Worm (Caenorhabditis elegans) whole organism, young adult: Measurements from ENCODE around the gene ZK1127.3.
A peak's percentile ranks its signal among the peaks of the same experiment; 100 is the strongest.
"Not testable (repeated sequence)": the region's sequence is repeated elsewhere in the genome, so short reads cannot be mapped to it uniquely, and the experiment has no call there.

ENCODE experiments used
- B0336.3 ChIP-seq: fragments of 200-800 bp; sonication (Bioruptor generic); IDR thresholded peaks from 2 replicates; pipeline ENCODE4 v1.3.6; 2022; ENCODE audit warnings: missing genetic modification characterization, missing compliant biosample characterization
- C06A6.2 ChIP-seq: fragments of 200-800 bp; sonication (Bioruptor generic); conservative IDR thresholded peaks from 2 replicates; pipeline ENCODE4 v1.3.6; 2022; ENCODE audit warnings: missing genetic modification characterization, missing compliant biosample characterization
- C17E4.6 ChIP-seq: fragments of 200-800 bp; sonication (Bioruptor generic); IDR thresholded peaks from 2 replicates; pipeline ENCODE4 v1.3.6; 2022; ENCODE audit warnings: missing genetic modification reagents, missing genetic modification characterization, missing compliant biosample characterization
- F23B12.7 ChIP-seq: sonication (generic microtip); optimal IDR thresholded peaks from 2 replicates; lab custom pipeline; 2017; ENCODE audit warnings: missing genetic modification characterization, mild to moderate bottlenecking, missing compliant biosample characterization, antibody characterized with exemption, moderate library complexity; ENCODE audit not compliant: insufficient read depth
- F57A8.1 ChIP-seq: fragments of 200-800 bp; sonication (Bioruptor generic); optimal IDR thresholded peaks from 2 replicates; lab custom pipeline; 2018; ENCODE audit warnings: mild to moderate bottlenecking, missing genetic modification characterization, moderate library complexity, missing compliant biosample characterization
- F57C9.4 ChIP-seq: sonication (generic microtip); optimal IDR thresholded peaks from 2 replicates; lab custom pipeline; 2017; ENCODE audit warnings: mild to moderate bottlenecking, missing genetic modification characterization, missing compliant biosample characterization
- Y53F4B.3 ChIP-seq: fragments of 200-800 bp; sonication (Bioruptor generic); IDR thresholded peaks from 2 replicates; pipeline ENCODE4 v1.3.6; 2022; ENCODE audit warnings: missing genetic modification reagents, missing genetic modification characterization, missing compliant biosample characterization
- ama-1 ChIP-seq, 3 experiments: fragments of 150-350 bp in 1 of 3; sonication (generic microtip) in 2 of 3; optimal IDR thresholded peaks; 2 replicates each; lab custom pipeline; 2014 to 2018; ENCODE audit warnings: missing biosample characterization in 2 of 3, missing genetic modification characterization in 2 of 3, missing genetic modification reagents in 2 of 3
- aptf-2 ChIP-seq: fragments of 200-800 bp; sonication (Bioruptor generic); conservative IDR thresholded peaks from 2 replicates; pipeline ENCODE4 v1.3.6; 2022; ENCODE audit warnings: missing genetic modification reagents, missing genetic modification characterization, missing compliant biosample characterization
- athp-1 ChIP-seq: sonication (generic microtip); optimal IDR thresholded peaks from 2 replicates; lab custom pipeline; 2017; ENCODE audit warnings: mild to moderate bottlenecking, missing genetic modification characterization, missing compliant biosample characterization
- cebp-2 ChIP-seq: fragments of 200-800 bp; sonication (Bioruptor generic); IDR thresholded peaks from 2 replicates; pipeline ENCODE4 v1.3.6; 2022; ENCODE audit warnings: missing genetic modification characterization, missing compliant biosample characterization
- ceh-100 ChIP-seq: fragments of 200-800 bp; sonication (Bioruptor generic); IDR thresholded peaks from 2 replicates; pipeline ENCODE4 v1.3.6; 2022; ENCODE audit warnings: missing genetic modification reagents, missing genetic modification characterization, missing compliant biosample characterization
- die-1 ChIP-seq: sonication (generic microtip); optimal IDR thresholded peaks from 2 replicates; lab custom pipeline; 2016; ENCODE audit warnings: missing genotype, mild to moderate bottlenecking, missing genetic modification characterization, missing compliant biosample characterization
- efl-1 ChIP-seq: fragments of 150-350 bp; optimal IDR thresholded peaks from 2 replicates; lab custom pipeline; 2014; ENCODE audit warnings: missing biosample characterization, missing genetic modification reagents, missing genetic modification characterization
- egl-44 ChIP-seq: fragments of 200-800 bp; sonication (Bioruptor generic); IDR thresholded peaks from 2 replicates; pipeline ENCODE4 v1.3.6; 2022; ENCODE audit warnings: missing genetic modification reagents, missing genetic modification characterization, missing compliant biosample characterization
- hmg-1.2 ChIP-seq: fragments of 200-800 bp; sonication (Bioruptor generic); IDR thresholded peaks from 2 replicates; pipeline ENCODE4 v1.3.6; 2022; ENCODE audit warnings: missing genetic modification reagents, missing genetic modification characterization, missing compliant biosample characterization
- lin-54 ChIP-seq: fragments of 200-800 bp; sonication (Bioruptor generic); optimal IDR thresholded peaks from 2 replicates; lab custom pipeline; 2018; ENCODE audit warnings: mild to moderate bottlenecking, missing genetic modification characterization, missing compliant biosample characterization
- lsl-1 ChIP-seq: fragments of 200-800 bp; sonication (Bioruptor generic); optimal IDR thresholded peaks from 2 replicates; lab custom pipeline; 2018; ENCODE audit warnings: mild to moderate bottlenecking, missing genetic modification characterization, moderate library complexity, missing compliant biosample characterization
- madf-10 ChIP-seq: sonication (generic microtip); optimal IDR thresholded peaks from 2 replicates; lab custom pipeline; 2016; ENCODE audit warnings: mild to moderate bottlenecking, missing genetic modification characterization, missing compliant biosample characterization
- madf-6 ChIP-seq: fragments of 200-800 bp; sonication (Bioruptor generic); IDR thresholded peaks from 2 replicates; pipeline ENCODE4 v1.3.6; 2022; ENCODE audit warnings: missing genetic modification reagents, missing genetic modification characterization, missing compliant biosample characterization
- madf-8 ChIP-seq: fragments of 200-800 bp; sonication (Bioruptor generic); conservative IDR thresholded peaks from 2 replicates; pipeline ENCODE4 v1.3.6; 2022; ENCODE audit warnings: missing genetic modification reagents, missing genetic modification characterization, missing compliant biosample characterization
- mes-4 ChIP-seq: sonication (generic microtip); optimal IDR thresholded peaks from 2 replicates; lab custom pipeline; 2016; ENCODE audit warnings: missing genotype, missing genetic modification characterization, missing compliant biosample characterization
- nfyb-1 ChIP-seq: fragments of 200-800 bp; sonication (Bioruptor generic); IDR thresholded peaks from 2 replicates; pipeline ENCODE4 v1.3.6; 2022; ENCODE audit warnings: missing genetic modification reagents, missing genetic modification characterization, missing compliant biosample characterization
- nhr-90 ChIP-seq: sonication (generic microtip); optimal IDR thresholded peaks from 2 replicates; lab custom pipeline; 2016; ENCODE audit warnings: missing genotype, mild to moderate bottlenecking, missing genetic modification characterization, missing compliant biosample characterization
- pbrm-1 ChIP-seq: fragments of 200-800 bp; sonication (Bioruptor generic); IDR thresholded peaks from 2 replicates; pipeline ENCODE4 v1.3.6; 2022; ENCODE audit warnings: missing genetic modification reagents, missing genetic modification characterization, missing compliant biosample characterization
- repo-1 ChIP-seq: sonication (generic microtip); optimal IDR thresholded peaks from 2 replicates; lab custom pipeline; 2017; ENCODE audit warnings: mild to moderate bottlenecking, missing genetic modification characterization, missing compliant biosample characterization
- sea-2 ChIP-seq: fragments of 200-800 bp; sonication (Bioruptor generic); IDR thresholded peaks from 2 replicates; pipeline ENCODE4 v1.3.6; 2022; ENCODE audit warnings: missing genetic modification characterization, missing compliant biosample characterization
- snpc-1.3 ChIP-seq: sonication (generic microtip); optimal IDR thresholded peaks from 2 replicates; lab custom pipeline; 2017; ENCODE audit warnings: missing genetic modification characterization, mild to moderate bottlenecking, missing compliant biosample characterization, antibody characterized with exemption, moderate library complexity, missing genotype, missing genetic modification reagents; ENCODE audit not compliant: insufficient read depth
- tlf-1 ChIP-seq: fragments of 200-800 bp; sonication (Bioruptor generic); optimal IDR thresholded peaks from 2 replicates; lab custom pipeline; 2018; ENCODE audit warnings: mild to moderate bottlenecking, missing genetic modification characterization, missing compliant biosample characterization
- unc-62 ChIP-seq: fragments of 150-350 bp; optimal IDR thresholded peaks from 2 replicates; lab custom pipeline; 2014; ENCODE audit warnings: missing biosample characterization, missing genetic modification reagents, missing genetic modification characterization
- xnd-1 ChIP-seq: sonication (generic microtip); optimal IDR thresholded peaks from 2 replicates; lab custom pipeline; 2016; ENCODE audit warnings: missing genotype, missing genetic modification reagents, missing genetic modification characterization, missing compliant biosample characterization
- zim-3 ChIP-seq: sonication (generic microtip); optimal IDR thresholded peaks from 2 replicates; lab custom pipeline; 2017; ENCODE audit warnings: mild to moderate bottlenecking, missing genetic modification characterization, moderate library complexity, missing compliant biosample characterization
- ztf-22 ChIP-seq: fragments of 200-800 bp; sonication (Bioruptor generic); optimal IDR thresholded peaks from 2 replicates; lab custom pipeline; 2018; ENCODE audit warnings: mild to moderate bottlenecking, missing genetic modification characterization, moderate library complexity, missing compliant biosample characterization

The ZK1127.3 gene

DNA sequence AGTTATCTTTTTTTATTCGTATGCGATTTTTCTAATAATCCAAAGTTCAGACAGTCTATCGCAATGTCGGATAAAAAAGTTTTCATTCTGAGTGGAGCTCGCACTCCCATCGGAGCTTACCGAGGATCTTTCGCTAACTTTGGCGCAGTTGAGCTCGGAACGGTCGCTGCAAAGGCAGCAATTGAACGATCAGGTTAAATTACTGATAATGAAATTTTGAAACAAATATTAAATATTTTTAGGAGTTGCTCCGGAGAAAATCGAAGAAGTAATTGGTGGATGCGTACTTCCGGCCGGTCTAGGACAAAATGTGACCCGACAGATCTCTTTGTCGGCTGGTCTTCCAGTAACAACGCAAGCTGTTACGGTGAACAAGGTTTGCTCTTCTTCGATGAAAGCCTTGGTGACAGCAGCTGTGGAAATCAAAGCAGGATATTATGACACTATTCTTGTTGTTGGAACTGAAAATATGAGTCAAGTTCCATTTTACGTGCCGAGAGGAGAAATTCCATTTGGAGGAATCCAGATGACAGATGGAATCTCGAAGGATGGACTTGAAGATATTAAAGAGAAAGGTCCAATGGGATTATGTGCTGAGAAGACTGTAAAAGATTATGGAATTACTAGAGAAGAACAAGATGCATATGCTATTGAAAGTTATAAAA is 20.6 kb downstream of the ZK1127.3 start, which contains the start of gene T02G5.7 (continued):
- peak; percentile 8 for TF ChIP-seq repo-1
- TF ChIP-seq lin-54 (GFP tag; lab: Kevin White, UChicago): peak; percentile 5
- peak; percentile 29 for TF ChIP-seq ama-1 (optimal IDR thresholded peaks at IDR 0.05; lab: Kevin White, UChicago)
- no peak for TF ChIP-seq ama-1 (GFP tag; optimal IDR thresholded peaks at IDR 0.05; lab: Kevin White, UChicago)
- no peak for TF ChIP-seq lsl-1
- no peak for TF ChIP-seq nhr-90 (tag; lab: Kevin White, UChicago)
- peak; percentile 59; the same call in 1 of the 2 replicates for TF ChIP-seq B0336.3 (GFP tag; lab: Robert Waterston, UW)
- TF ChIP-seq ztf-22 (GFP tag; lab: Kevin White, UChicago): peak; percentile 20
- peak; percentile 74 for TF ChIP-seq zim-3
- no peak for TF ChIP-seq F57C9.4 (tag; lab: Kevin White, UChicago)
- TF ChIP-seq C06A6.2 (GFP tag; lab: Robert Waterston, UW): 0 out of 2 replicates have a peak, but pooled peaks have one; percentile 44
- TF ChIP-seq egl-44: no peak
- 0 out of 2 replicates have a peak, but pooled peaks have one; percentile 15 for TF ChIP-seq pbrm-1 (GFP tag; lab: Robert Waterston, UW)

DNA sequence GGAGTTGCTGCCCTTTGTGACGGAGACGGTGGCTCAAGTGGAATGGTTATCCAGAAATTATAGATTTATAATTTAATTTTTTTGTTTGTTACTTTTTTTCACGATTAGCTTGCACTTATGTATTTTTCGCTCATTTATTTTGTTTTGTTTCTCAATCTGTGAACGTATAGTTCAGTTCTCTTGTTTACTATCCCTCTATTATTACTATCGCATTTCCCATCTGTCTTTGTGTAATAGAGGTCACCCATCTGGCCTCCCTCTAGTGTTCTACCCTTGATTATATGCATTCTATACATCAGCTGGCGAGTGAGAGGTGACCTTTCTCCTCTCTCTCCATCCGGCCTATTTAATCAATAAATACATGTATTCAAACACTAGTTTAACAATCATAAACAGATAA is 28.9 kb downstream of the ZK1127.3 start, which contains the start of the genes T02G5.14 and T02G5.15:
T02G5.14 (plus strand) TSS at position 301 of the 400 bp plus-strand sequence.
T02G5.15 (plus strand) TSS at position 301 of the 400 bp plus-strand sequence.
- TF ChIP-seq C17E4.6 (GFP tag; lab: Robert Waterston, UW); nhr-90 (tag; lab: Kevin White, UChicago); tlf-1 (GFP tag; lab: Kevin White, UChicago): not testable (repeated sequence)

- TF ChIP-seq madf-8 (GFP tag; lab: Robert Waterston, UW) (peak; percentile 54), madf-6 (GFP tag; lab: Robert Waterston, UW) (peak; percentile 73)
Measured at ce11 chrII:7088283-7088682, 33.2 kb downstream of the ZK1127.3 start.

ce11 chrII:7090085-7090484 is 35.0 kb downstream of the ZK1127.3 start:
- TF ChIP-seq hmg-1.2 (GFP tag; lab: Robert Waterston, UW) (peak; percentile 84), Y53F4B.3 (GFP tag; lab: Robert Waterston, UW) (no peak)

DNA sequence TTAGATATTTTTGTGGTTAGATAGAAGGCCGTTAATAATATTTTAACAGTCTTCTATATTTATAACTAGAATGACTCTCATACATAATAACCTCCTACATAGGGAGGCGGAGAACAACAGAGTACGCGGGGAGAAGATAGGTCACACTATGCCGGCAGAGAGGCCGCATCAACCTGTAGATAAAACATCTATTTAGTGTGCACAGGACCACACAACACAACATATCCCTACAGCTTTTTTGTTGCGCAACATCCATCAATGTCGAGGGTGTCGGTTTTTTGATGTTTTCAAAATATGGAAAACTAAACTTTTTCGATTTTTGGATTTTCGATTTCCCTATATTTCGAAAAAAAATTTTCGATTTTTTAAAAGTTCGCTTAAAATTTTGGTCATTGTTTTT is 35.8 kb downstream of the ZK1127.3 start:
- TF ChIP-seq snpc-1.3 (tag; lab: Kevin White, UChicago) (no peak), athp-1 (tag; lab: Kevin White, UChicago) (no peak), unc-62 (GFP tag; lab: Kevin White, UChicago) (no peak), cebp-2 (GFP tag; lab: Robert Waterston, UW) (no peak), die-1 (tag; lab: Kevin White, UChicago) (no peak), xnd-1 (tag; lab: Kevin White, UChicago) (no peak), ceh-100 (GFP tag; lab: Robert Waterston, UW) (no peak), madf-8 (GFP tag; lab: Robert Waterston, UW) (no peak), F23B12.7 (tag; lab: Kevin White, UChicago) (no peak), aptf-2 (no peak), nfyb-1 (GFP tag; lab: Robert Waterston, UW) (no peak), F57A8.1 (GFP tag; lab: Kevin White, UChicago) (no peak), madf-10 (no peak), mes-4 (tag; lab: Kevin White, UChicago) (no peak), sea-2 (GFP tag; lab: Robert Waterston, UW) (no peak), efl-1 (GFP tag; lab: Kevin White, UChicago) (no peak)
